Worm (Caenorhabditis elegans): ENCODE measurements around the gene sea-2.

Gene sea-2

ce11 chrII:3930478-3931182, 19.5 kb upstream of the sea-2 start (continued):
- no peak for TF ChIP-seq F10B5.3 (tag; optimal IDR thresholded peaks at IDR 0.05)
- peak; percentile 55 for TF ChIP-seq dve-1 (tag; optimal IDR thresholded peaks at IDR 0.05; ENCODE audit: insufficient read depth)
- TF ChIP-seq hlh-30 (tag; optimal IDR thresholded peaks at IDR 0.05; ENCODE audit: insufficient read depth), result peak; percentile 89
- TF ChIP-seq F49E8.2 (tag; optimal IDR thresholded peaks at IDR 0.05; ENCODE audit: borderline replicate concordance), result no peak
- TF ChIP-seq lin-1 (GFP tag; IDR thresholded peaks at IDR 0.05), result no peak
- no peak for TF ChIP-seq unc-39 (tag; optimal IDR thresholded peaks at IDR 0.05)
- no peak for TF ChIP-seq php-3 (GFP tag; IDR thresholded peaks at IDR 0.05)
- 0 out of 2 replicates have a peak, but pooled peaks have one; percentile 38 for TF ChIP-seq pha-4 (GFP tag; IDR thresholded peaks at IDR 0.05)
- TF ChIP-seq pha-4 (tag; optimal IDR thresholded peaks at IDR 0.05), result peak; percentile 62
- TF ChIP-seq nhr-6 (tag; optimal IDR thresholded peaks at IDR 0.05), result peak; percentile 14
- no peak for TF ChIP-seq lin-29 (GFP tag; IDR thresholded peaks at IDR 0.05)
- TF ChIP-seq lim-7 (GFP tag; IDR thresholded peaks at IDR 0.05), result no peak
- TF ChIP-seq F44E2.7 (GFP tag; IDR thresholded peaks at IDR 0.05), result no peak
- TF ChIP-seq dpl-1 (GFP tag; optimal IDR thresholded peaks at IDR 0.05), result peak; percentile 67
- peak; percentile 74 for TF ChIP-seq hlh-11 (tag; optimal IDR thresholded peaks at IDR 0.05)
- TF ChIP-seq Y75B8A.6 (GFP tag; IDR thresholded peaks at IDR 0.05), result no peak
- TF ChIP-seq nhr-11 (tag; optimal IDR thresholded peaks at IDR 0.05), result peak; percentile 35
- TF ChIP-seq zfp-2 (tag; optimal IDR thresholded peaks at IDR 0.05), result no peak
- no peak for TF ChIP-seq dmd-9 (GFP tag; IDR thresholded peaks at IDR 0.05)
- no peak for TF ChIP-seq lir-3 (tag; optimal IDR thresholded peaks at IDR 0.05)
- TF ChIP-seq lin-13 (GFP tag; optimal IDR thresholded peaks at IDR 0.05), result no peak
- no peak for TF ChIP-seq ztf-11 (tag; optimal IDR thresholded peaks at IDR 0.05)
- TF ChIP-seq mep-1 (tag; optimal IDR thresholded peaks at IDR 0.05), result peak; percentile 62
- peak in 1 of 2 experiments; percentile 41 for TF ChIP-seq mdl-1 (tag; optimal IDR thresholded peaks at IDR 0.05)
- TF ChIP-seq R02D3.7 (tag; optimal IDR thresholded peaks at IDR 0.05), result no peak
- TF ChIP-seq D1046.2 (GFP tag; IDR thresholded peaks at IDR 0.05), result no peak
- TF ChIP-seq lsy-2 (tag; optimal IDR thresholded peaks at IDR 0.05), result peak in 1 of 2 experiments; percentile 49
- no peak for TF ChIP-seq Y48G9A.11 (GFP tag; IDR thresholded peaks at IDR 0.05)
- no peak for TF ChIP-seq ZK546.5 (tag; optimal IDR thresholded peaks at IDR 0.05)
- peak; percentile 51 for TF ChIP-seq mxl-3 (GFP tag; optimal IDR thresholded peaks at IDR 0.05)
- no peak for TF ChIP-seq Y5F2A.4 (GFP tag; optimal IDR thresholded peaks at IDR 0.05)
- no peak for TF ChIP-seq Y105C5A.15 (GFP tag; IDR thresholded peaks at IDR 0.05)
- no peak for TF ChIP-seq ZK337.2 (GFP tag; IDR thresholded peaks at IDR 0.05)
- TF ChIP-seq saeg-2 (GFP tag; IDR thresholded peaks at IDR 0.05), result no peak
- peak in 1 of 2 experiments; percentile 69 for TF ChIP-seq unc-62 (GFP tag; optimal IDR thresholded peaks at IDR 0.05 in 1 of 2)
- no peak for TF ChIP-seq unc-62 (tag; optimal IDR thresholded peaks at IDR 0.05)
- TF ChIP-seq ceh-62 (tag; optimal IDR thresholded peaks at IDR 0.05), result no peak
- TF ChIP-seq madf-9 (GFP tag; conservative IDR thresholded peaks at IDR 0.05), result no peak
- no peak for TF ChIP-seq daf-8 (GFP tag; IDR thresholded peaks at IDR 0.05)
- TF ChIP-seq daf-19 (GFP tag; conservative IDR thresholded peaks at IDR 0.05), result no peak
- TF ChIP-seq tag-97 (GFP tag; IDR thresholded peaks at IDR 0.05), result no peak
- 0 out of 2 replicates have a peak, but pooled peaks have one; percentile 12 for TF ChIP-seq set-16 (GFP tag; IDR thresholded peaks at IDR 0.05)
- TF ChIP-seq tra-1 (GFP tag; IDR thresholded peaks at IDR 0.05), result no peak
- TF ChIP-seq duxl-1 (tag; optimal IDR thresholded peaks at IDR 0.05; ENCODE audit: poor library complexity), result no peak
- TF ChIP-seq nhr-111 (GFP tag; optimal IDR thresholded peaks at IDR 0.05), result no peak
- TF ChIP-seq nhr-48 (tag; optimal IDR thresholded peaks at IDR 0.05), result no peak
- TF ChIP-seq aly-2 (tag; optimal IDR thresholded peaks at IDR 0.05), result no peak
- no peak for TF ChIP-seq zip-2 (tag; optimal IDR thresholded peaks at IDR 0.05)
- TF ChIP-seq mxl-2 (GFP tag; conservative IDR thresholded peaks at IDR 0.05), result no peak
- TF ChIP-seq lin-38 (GFP tag; IDR thresholded peaks at IDR 0.05), result no peak
- peak; percentile 68 for TF ChIP-seq aha-1 (tag)

Data from whole organism, L4 larva.